Worm (Caenorhabditis elegans) whole organism, L4 larva: Measurements from ENCODE around the gene R155.5.

Source experiments
- F37D6.2 ChIP-seq: sonication (generic microtip); optimal IDR thresholded peaks from 2 replicates; lab custom pipeline; 2016; ENCODE audit warnings: mild to moderate bottlenecking, missing genetic modification characterization, missing compliant biosample characterization
- F44E2.7 ChIP-seq: fragments of 200-800 bp; sonication (Bioruptor generic); IDR thresholded peaks from 2 replicates; pipeline ENCODE4 v2.1.2; 2022; ENCODE audit warnings: missing genetic modification characterization, missing compliant biosample characterization
- R02D3.7 ChIP-seq: fragments of 150-350 bp; sonication (generic microtip); optimal IDR thresholded peaks from 3 replicates; lab custom pipeline; 2014; ENCODE audit warnings: missing biosample characterization, missing genetic modification characterization
- arid-1 ChIP-seq: fragments of 200-800 bp; sonication (Bioruptor generic); conservative IDR thresholded peaks from 2 replicates; pipeline ENCODE4 v1.3.6; 2022; ENCODE audit warnings: missing genetic modification reagents, missing genetic modification characterization, missing compliant biosample characterization
- ceh-28 ChIP-seq: fragments of 150-350 bp; optimal IDR thresholded peaks from 2 replicates; lab custom pipeline; 2014; ENCODE audit warnings: missing biosample characterization, missing genetic modification reagents, missing genetic modification characterization
- ces-1 ChIP-seq: fragments of 150-350 bp; sonication (generic microtip); optimal IDR thresholded peaks from 4 replicates; lab custom pipeline; 2014; ENCODE audit warnings: missing biosample characterization, missing genetic modification reagents, missing genetic modification characterization
- hlh-11 ChIP-seq: fragments of 200-800 bp; sonication (Bioruptor generic); optimal IDR thresholded peaks from 2 replicates; lab custom pipeline; 2018; ENCODE audit warnings: mild to moderate bottlenecking, missing genetic modification characterization, missing compliant biosample characterization
- mdl-1 ChIP-seq, 2 experiments: fragments of 150-350 bp in 1 of 2; sonication (generic microtip) in 1 of 2; optimal IDR thresholded peaks; 2 replicates each; lab custom pipeline; 2014 to 2017; ENCODE audit warnings: missing biosample characterization in 2 of 2, missing genetic modification characterization in 2 of 2
- nhr-11 ChIP-seq: fragments of 150-350 bp; optimal IDR thresholded peaks from 2 replicates; lab custom pipeline; 2014; ENCODE audit warnings: missing biosample characterization, missing genetic modification characterization
- nhr-6 ChIP-seq: fragments of 150-350 bp; optimal IDR thresholded peaks from 2 replicates; lab custom pipeline; 2014; ENCODE audit warnings: missing biosample characterization, missing genetic modification characterization
- nhr-76 ChIP-seq: fragments of 150-350 bp; optimal IDR thresholded peaks from 2 replicates; lab custom pipeline; 2014; ENCODE audit warnings: missing biosample characterization, missing genetic modification characterization
- pqm-1 ChIP-seq: sonication (generic microtip); optimal IDR thresholded peaks from 2 replicates; lab custom pipeline; 2017; ENCODE audit warnings: missing biosample characterization, missing genetic modification characterization
- set-16 ChIP-seq: fragments of 200-800 bp; sonication (Bioruptor generic); IDR thresholded peaks from 2 replicates; pipeline ENCODE4 v1.3.6; 2022; ENCODE audit warnings: missing genetic modification reagents, missing genetic modification characterization, missing compliant biosample characterization
- unc-39 ChIP-seq: sonication (generic microtip); optimal IDR thresholded peaks from 2 replicates; lab custom pipeline; 2017; ENCODE audit warnings: missing biosample characterization, missing genetic modification characterization

- TF ChIP-seq pqm-1 (tag; lab: Kevin White, UChicago) (no peak), F44E2.7 (GFP tag; lab: Robert Waterston, UW) (no peak), F37D6.2 (tag; lab: Kevin White, UChicago) (no peak), set-16 (no peak), arid-1 (GFP tag; lab: Robert Waterston, UW) (no peak), R02D3.7 (tag; lab: Kevin White, UChicago) (no peak), nhr-11 (tag; lab: Kevin White, UChicago) (no peak), nhr-6 (tag; lab: Kevin White, UChicago) (no peak), ces-1 (GFP tag; lab: Kevin White, UChicago) (no peak), hlh-11 (tag; lab: Kevin White, UChicago) (no peak), ceh-28 (no peak), mdl-1 (tag; optimal IDR thresholded peaks at IDR 0.05; lab: Kevin White, UChicago) (no peak), nhr-76 (tag; lab: Kevin White, UChicago) (no peak), unc-39 (no peak)
Measured at ce11 chrIII:1977424-1977823, 7.1 kb upstream of the R155.5 start.
